Worm (Caenorhabditis elegans) whole organism, L2 larva: Measurements from ENCODE around the gene snf-9.

ENCODE experiments used
- F13H6.1 ChIP-seq: sonication (generic microtip); optimal IDR thresholded peaks from 2 replicates; lab custom pipeline; 2016; ENCODE audit warnings: missing genetic modification characterization, missing compliant biosample characterization
- R02D3.7 ChIP-seq: fragments of 150-350 bp; optimal IDR thresholded peaks from 2 replicates; lab custom pipeline; 2014; ENCODE audit warnings: missing biosample characterization, missing genetic modification characterization
- ama-1 ChIP-seq: fragments of 150-350 bp; optimal IDR thresholded peaks from 2 replicates; lab custom pipeline; 2018; ENCODE audit warnings: inconsistent platforms
- nhr-10 ChIP-seq: sonication (generic microtip); optimal IDR thresholded peaks from 2 replicates; lab custom pipeline; 2017; ENCODE audit warnings: missing biosample characterization, missing genetic modification characterization
- nhr-11 ChIP-seq: fragments of 150-350 bp; optimal IDR thresholded peaks from 2 replicates; lab custom pipeline; 2014; ENCODE audit warnings: missing biosample characterization, missing genetic modification characterization
- nhr-12 ChIP-seq: fragments of 150-350 bp; optimal IDR thresholded peaks from 2 replicates; lab custom pipeline; 2014; ENCODE audit warnings: missing biosample characterization, missing genetic modification characterization
- unc-39 ChIP-seq: fragments of 150-350 bp; optimal IDR thresholded peaks from 2 replicates; lab custom pipeline; 2014; ENCODE audit warnings: missing biosample characterization, missing genetic modification characterization

ce11 chrIV:17351586-17351985 is 39.6 kb downstream of the snf-9 start, which contains the start of gene clec-199:
- TF ChIP-seq nhr-12 (tag; lab: Kevin White, UChicago), result no peak
- no peak for TF ChIP-seq nhr-10 (tag; lab: Kevin White, UChicago)
- TF ChIP-seq nhr-11, result no peak
- no peak for TF ChIP-seq R02D3.7 (tag; lab: Kevin White, UChicago)
- TF ChIP-seq F13H6.1, result no peak
- no peak for TF ChIP-seq ama-1
- no peak for TF ChIP-seq unc-39 (tag; lab: Kevin White, UChicago)
